Worm (Caenorhabditis elegans) whole organism, dauer: ENCODE data around the gene C09G12.5.

Experiments used
- unc-62 ChIP-seq: sonication (generic microtip); optimal IDR thresholded peaks from 2 replicates; lab custom pipeline; 2017; ENCODE audit warnings: missing biosample characterization, missing genetic modification reagents, missing genetic modification characterization

C09G12.5 gene

DNA sequence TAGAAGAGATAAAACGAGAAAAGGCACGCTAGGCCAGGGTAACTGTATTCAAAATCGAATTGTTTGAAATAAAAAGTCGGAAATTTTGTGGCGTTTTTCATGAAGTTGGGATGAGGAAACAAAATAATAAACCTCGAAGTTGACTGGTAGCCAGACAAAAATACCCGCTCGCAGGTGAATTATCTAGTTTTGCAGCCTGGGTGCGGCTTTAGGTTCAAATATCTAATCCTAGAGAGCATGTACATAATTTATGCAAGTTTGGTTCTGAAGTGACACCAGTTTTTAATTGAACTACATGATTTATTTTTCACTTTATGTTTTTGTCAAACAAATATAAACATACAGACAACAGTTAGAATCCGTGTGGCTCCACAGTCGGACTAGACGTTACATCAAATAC, 2.6 kb downstream of the C09G12.5 start, which contains the start of gene srz-37:
Gene srz-37 (minus strand): TSS at position 101 of the 400 bp plus-strand sequence.
- no peak for TF ChIP-seq unc-62 (GFP tag; lab: Kevin White, UChicago)

DNA sequence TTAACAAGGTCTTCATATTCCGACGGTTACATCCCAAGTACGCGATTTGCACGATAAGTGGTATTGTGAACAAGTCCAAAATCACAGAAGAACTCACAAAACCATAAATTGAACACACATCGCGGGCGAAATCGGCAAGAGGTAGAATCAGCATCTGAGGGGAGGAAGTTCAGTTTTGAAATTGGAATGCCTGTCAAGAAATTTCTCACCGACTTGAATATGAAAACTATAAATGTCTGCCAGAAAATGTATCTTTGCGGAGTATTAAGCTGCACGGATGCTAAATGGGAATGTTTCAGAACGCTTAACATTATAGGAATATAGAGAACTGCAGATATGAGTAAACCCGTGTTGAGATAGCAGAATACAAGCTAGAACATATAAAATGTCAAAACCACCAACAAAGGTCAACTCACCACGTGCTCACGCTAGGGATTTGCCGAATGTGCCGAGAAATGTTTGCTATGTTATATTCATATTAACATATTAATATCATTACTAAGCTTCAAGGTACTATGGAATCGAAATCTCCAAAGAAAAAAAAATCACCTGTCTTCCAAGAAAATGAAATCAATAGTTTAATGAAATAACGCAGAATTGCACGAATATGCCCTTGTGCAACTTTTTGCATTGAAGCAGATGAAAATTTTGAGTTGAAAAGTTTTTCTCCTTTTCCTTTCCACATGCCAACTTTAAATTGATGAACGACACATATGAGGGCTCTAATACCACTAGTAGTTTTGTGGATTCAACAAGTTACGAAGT, 3.2 kb downstream of the C09G12.5 start, which contains the start of gene srz-82:
Gene srz-82 (plus strand): TSS at position 701 of the 765 bp plus-strand sequence.
- TF ChIP-seq unc-62 (GFP tag; lab: Kevin White, UChicago) = no peak

DNA sequence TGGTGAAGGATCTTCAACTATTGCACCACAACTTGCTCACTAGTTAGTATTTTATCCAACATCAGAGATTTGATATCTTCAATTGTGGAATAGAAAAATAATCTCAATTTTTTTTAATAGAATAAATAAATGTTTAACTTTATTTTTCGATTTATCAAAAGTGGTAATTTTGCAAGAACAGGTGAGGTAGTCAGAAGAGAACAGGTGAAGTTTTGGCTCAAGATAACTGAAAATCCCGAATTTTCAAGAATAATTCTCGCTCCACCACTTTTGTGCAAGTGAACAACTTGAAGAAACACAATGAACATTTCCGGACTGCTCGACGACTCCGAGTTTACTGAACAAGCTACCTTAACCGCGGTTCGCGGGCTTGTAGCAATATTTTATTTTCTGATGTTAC, 12.3 kb downstream of the C09G12.5 start, which contains the start of gene srz-78:
Gene srz-78 (plus strand): TSS at position 301 of the 400 bp plus-strand sequence.
- TF ChIP-seq unc-62 (GFP tag; lab: Kevin White, UChicago) = no peak

DNA sequence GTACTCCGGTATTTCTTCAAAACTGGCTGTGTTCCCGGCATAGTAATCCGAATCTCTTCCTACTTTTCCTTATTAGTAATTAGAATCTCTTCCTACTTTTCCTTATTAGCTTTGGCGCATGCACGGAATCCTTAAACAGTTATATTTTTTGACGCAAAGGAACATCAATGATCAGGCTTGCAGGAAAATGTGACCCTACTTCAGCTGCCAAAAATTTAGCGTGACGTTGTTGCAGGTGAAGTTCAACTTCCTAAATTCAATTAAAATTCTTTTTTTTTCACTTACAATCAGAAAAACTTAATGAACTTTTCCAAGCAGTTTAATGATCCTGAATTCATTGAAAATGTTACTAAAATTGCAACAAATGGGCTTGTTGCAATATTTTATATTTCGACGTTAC, 14.2 kb downstream of the C09G12.5 start, which contains the start of gene srz-79:
Gene srz-79 (plus strand): TSS at position 301 of the 400 bp plus-strand sequence.
- TF ChIP-seq unc-62 (GFP tag; lab: Kevin White, UChicago) = no peak

DNA sequence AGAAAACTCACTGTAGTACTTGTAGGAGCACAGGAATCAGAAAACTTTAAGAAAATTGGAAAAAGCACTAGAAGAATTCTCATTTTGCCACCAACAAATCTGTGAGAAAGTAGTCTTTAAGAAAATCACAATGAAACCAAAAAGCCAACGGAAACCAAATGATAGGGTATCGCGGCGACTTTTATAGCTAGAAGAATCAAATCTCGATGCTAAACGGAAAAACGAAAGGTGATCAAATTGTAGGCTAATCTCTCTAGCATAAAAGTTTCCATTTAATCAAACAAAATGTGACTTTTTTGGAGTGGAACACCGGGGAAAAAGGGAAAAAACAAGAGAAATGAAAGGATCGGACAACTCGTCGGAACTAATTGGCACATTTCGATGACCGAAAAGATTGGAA, 17.2 kb downstream of the C09G12.5 start, which contains the start of gene C09G12.17:
Gene C09G12.17 (minus strand): TSS at position 101 of the 400 bp plus-strand sequence.
- TF ChIP-seq unc-62 (GFP tag; lab: Kevin White, UChicago) = no peak

DNA sequence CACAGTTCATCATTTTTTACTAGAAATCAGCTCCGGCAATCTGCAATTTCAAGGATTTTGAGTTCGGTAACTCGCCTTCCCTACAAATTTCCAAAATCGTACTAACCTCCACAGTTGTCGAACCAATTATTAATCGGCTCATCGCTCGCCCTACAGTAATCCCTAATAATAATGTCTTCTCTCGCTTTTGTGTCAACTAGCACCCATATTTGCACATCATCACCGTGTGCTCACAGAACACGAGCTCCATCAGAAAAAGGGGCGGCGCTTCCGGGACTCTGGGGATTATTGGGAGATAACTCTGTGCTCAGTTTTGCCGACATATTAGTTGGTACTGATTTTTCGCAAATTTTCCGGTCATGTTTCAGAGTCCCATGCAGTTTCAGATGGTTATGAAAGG, 18.8 kb downstream of the C09G12.5 start, which contains the start of gene ceh-53:
Gene ceh-53 (plus strand): TSS at position 301 of the 400 bp plus-strand sequence.
- TF ChIP-seq unc-62 (GFP tag; lab: Kevin White, UChicago) = no peak

DNA sequence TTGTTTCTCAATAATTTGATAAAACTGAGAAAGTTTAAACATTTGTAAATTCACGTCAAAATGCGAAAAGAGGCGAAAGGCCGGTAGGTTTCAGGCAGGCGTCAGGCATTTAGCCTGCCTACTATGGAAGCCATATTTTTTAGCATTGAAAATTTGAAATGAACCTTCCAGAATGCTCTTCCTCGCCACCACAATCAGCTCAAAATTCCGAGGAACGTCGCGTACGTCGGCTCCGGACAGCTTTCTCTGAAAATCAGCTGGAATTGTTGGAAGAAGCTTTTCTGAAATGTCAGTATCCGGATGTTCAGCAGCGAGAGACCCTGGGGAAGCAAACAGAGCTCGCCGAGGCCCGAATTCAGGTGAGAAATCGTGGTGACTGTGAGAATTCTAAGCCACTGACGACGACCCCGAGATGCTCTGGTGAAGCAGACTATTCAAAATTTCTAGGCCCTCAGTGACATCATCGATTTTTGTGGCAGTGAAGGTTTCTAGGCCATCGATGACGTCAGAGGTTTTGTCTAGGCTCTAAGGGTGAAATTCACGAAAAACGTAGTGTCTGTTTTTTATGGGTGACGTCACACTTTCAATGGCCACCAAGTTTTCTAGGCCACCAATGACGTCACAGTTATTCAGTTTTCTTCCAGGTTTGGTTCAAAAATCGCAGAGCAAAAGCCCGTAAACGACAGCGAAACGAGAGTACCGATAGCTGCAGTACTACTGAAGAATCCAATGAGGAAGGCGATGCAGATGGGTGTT, 23.0 kb downstream of the C09G12.5 start:
- TF ChIP-seq unc-62 (GFP tag; lab: Kevin White, UChicago) = no peak

DNA sequence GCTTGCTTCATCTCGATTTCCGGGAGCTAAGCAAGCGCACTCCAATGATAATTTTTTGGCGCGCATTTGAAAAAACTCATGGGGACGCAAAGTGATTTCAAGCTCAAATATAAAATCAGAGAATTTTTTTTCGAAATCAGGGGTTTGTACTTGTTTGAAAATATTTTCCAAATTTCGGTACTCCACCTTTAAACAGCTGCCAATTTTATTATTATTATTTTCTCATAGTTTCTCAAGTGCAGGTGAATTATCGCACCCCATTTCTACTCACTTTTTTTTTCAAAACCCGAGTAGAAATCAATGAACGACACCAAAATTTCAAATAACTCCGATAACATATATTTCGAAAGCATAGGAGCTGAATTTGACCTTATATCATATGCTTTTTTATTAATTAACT, 25.0 kb downstream of the C09G12.5 start, which contains the start of gene srz-83:
Gene srz-83 (plus strand): TSS at position 301 of the 400 bp plus-strand sequence.
- TF ChIP-seq unc-62 (GFP tag; lab: Kevin White, UChicago) = no peak

DNA sequence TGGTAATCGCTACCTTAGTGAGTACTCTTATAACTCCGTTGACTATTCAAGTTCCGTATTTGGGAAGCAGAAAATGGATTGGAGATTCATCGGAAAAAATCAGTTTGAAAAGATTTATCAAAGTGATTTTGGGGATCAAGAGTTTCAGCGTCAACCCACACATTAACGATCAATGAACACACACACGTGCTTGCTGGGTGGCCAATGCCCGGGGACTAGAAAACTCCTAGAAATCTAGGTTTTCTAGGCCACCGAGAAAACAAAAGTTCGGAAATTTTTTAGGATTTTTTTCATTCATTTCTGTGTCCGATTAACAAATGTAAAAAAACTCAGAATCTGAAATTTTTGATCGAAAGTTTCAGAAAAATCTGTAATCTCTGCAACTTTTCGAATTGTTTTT, 26.8 kb downstream of the C09G12.5 start:
- TF ChIP-seq unc-62 (GFP tag; lab: Kevin White, UChicago) = no peak

DNA sequence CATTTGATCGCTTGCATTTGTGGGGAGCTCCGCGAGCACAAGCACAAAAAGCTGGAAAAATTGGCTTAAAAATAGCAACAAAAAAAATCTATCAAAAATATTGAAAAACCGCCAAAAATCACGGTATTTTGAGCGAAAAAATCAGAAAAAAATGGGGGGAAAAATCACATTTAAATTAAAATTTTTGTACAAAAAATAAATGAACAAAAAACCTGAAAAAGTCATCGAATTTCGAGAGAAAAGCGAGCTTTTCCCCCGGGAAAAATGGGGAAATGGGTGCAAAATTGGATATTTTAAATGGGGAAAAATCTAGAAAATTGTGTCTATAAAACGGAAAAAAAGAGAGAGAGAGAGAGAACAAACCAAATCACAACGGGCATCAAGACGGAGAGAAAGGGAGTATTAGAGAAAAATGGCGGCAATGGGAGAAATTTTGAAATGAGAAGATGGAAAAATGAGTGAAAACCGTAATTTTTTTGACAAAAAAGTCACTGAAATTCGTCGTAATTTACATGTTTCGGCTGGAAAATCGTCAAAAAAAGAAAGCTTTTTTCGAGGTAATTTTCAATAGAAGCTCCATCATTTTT, 30.4 kb downstream of the C09G12.5 start, which contains the start of gene ced-10:
Gene ced-10 (minus strand): TSS at position 51 of the 587 bp plus-strand sequence.
- TF ChIP-seq unc-62 (GFP tag; lab: Kevin White, UChicago) = no peak

DNA sequence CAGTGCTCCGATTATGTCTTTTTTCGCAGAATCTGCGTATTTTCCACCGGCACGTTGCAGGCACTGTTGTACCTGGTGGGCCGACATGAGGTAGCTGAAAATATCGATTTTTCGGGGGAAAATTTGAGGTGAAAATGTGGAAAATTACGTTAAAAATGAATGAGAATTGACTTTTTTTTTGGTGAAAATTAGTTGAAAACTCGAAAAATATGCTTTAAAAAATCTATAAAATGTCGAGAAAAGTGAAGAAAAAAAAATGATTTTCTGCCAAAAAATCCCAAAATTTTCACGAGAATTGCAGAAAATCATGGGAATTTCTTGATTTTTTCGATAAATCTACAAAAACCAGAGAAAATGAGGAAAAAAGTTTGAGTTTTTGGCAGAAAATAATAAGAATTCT, 35.3 kb downstream of the C09G12.5 start, which contains the start of gene tsg-101:
Gene tsg-101 (minus strand): TSS at position 101 of the 400 bp plus-strand sequence.
- TF ChIP-seq unc-62 (GFP tag; lab: Kevin White, UChicago) = no peak

DNA sequence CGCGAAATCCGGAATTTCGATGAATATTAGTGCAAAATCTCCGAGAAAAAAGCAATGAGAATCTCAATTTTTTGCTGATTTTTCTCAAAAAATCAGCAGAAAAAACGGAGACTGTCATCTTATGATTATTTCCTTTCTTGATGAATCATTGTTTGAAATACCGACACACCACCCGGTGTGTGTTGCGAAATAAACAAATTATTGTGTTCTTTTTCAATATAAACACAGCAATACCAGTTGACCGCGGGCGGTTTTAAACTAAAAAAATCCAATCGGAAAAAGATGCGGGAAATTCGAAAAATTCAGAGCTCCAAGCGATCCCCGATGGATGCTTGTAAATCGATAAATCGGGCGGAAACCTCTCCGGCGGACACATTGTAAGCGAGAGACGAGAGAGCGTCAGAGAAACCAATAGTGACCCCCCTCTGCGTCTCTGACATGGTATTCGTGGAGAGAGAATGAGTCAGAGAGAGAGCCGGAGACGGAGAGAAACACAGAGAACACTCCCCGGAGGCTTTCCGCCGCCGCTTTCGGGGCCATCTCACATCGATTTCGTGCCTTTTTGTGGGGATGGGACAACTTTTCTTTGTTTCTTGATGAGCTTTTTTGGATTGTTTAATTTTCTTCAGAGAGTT, 36.4 kb downstream of the C09G12.5 start:
- TF ChIP-seq unc-62 (GFP tag; lab: Kevin White, UChicago) = no peak

DNA sequence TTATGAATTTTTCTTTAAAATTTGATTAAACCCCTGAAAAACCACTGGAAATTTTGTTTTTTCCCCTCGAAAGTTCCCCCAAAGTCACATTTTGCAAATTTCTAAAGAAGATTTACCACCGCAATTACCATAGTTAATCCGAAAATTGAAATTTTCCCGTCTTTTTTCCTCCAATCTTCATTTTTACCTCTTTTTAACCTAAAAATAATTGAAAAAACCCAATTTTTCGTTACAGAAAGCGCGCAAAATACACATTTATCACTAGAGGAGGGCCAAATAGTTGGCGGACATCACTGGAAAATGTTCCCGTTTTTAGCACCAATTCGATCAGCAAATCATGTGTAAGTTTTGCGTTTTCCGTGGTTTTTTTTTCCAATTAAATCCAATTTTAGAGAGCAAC, 37.5 kb downstream of the C09G12.5 start, which contains the start of gene unc-33:
Gene unc-33 (plus strand): TSS at position 301 of the 400 bp plus-strand sequence.
- TF ChIP-seq unc-62 (GFP tag; lab: Kevin White, UChicago) = no peak

DNA sequence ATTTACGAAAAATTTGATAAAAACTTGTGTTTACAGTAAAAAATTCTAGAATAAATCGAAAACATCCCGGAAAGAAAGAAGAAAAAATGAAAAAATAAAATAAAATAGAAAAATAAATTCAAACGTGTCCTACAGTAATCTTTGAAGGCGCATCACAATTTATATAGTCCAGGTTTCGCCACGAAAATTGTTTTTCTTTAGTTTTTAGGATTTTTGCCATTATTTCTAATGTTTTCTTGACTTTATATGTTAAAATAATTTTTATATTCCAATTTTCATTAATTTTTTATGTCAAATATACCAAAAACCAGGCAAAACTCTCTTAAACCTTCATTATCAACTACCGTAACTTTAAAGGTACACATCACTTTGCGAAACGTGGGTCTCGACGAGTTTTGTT, 38.4 kb downstream of the C09G12.5 start:
- TF ChIP-seq unc-62 (GFP tag; lab: Kevin White, UChicago) = no peak

DNA sequence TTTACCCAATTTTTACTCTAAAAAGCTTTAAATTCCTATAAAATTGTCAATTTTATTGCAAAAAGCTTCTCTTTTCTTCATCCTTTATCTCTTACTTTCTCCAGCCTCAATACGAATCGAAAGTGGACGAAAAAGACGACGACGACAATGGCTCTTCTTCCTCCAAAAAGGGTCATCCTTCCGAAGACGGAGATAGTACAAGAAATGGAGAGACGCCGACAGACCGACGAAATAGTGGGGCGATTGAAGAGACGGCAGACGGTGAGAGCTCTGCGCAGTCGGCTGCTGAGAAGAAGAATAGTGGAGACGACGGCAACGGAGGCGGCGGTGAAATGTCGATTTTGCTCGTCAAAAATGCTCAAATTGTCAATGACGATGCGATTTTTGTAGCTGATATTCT, 40.2 kb downstream of the C09G12.5 start:
- TF ChIP-seq unc-62 (GFP tag; lab: Kevin White, UChicago) = no peak
